Fruit fly (Drosophila melanogaster) whole organism, wandering third instar larva: ENCODE data around the gene ZnT33D.

ENCODE experiments used
- Abd-B ChIP-seq: fragments of >200 bp; optimal IDR thresholded peaks from 2 replicates; lab custom pipeline; 2017; ENCODE audit warnings: missing biosample characterization, missing genetic modification characterization
- CG32264 ChIP-seq: fragments of 200-800 bp; sonication (Bioruptor generic); optimal IDR thresholded peaks from 2 replicates; lab custom pipeline; 2016; ENCODE audit warnings: missing biosample characterization, missing genetic modification characterization
- CrebA ChIP-seq: fragments of 200-800 bp; sonication (Bioruptor generic); optimal IDR thresholded peaks from 2 replicates; lab custom pipeline; 2016; ENCODE audit warnings: missing biosample characterization, mild to moderate bottlenecking, missing genetic modification characterization, borderline replicate concordance
- Dfd ChIP-seq: fragments of >200 bp; optimal IDR thresholded peaks from 2 replicates; lab custom pipeline; 2017; ENCODE audit warnings: missing biosample characterization, missing genetic modification characterization
- Dif ChIP-seq: fragments of 200-275, 200-300 bp; sonication (Bioruptor generic); optimal IDR thresholded peaks from 2 replicates; lab custom pipeline; 2018; ENCODE audit warnings: missing biosample characterization, missing genetic modification characterization; ENCODE audit not compliant: partially characterized antibody
- GATAd ChIP-seq: sonication (Bioruptor generic); optimal IDR thresholded peaks from 2 replicates; lab custom pipeline; 2016; ENCODE audit warnings: missing biosample characterization, missing genetic modification characterization
- HLH106 ChIP-seq: fragments of 200-800 bp; optimal IDR thresholded peaks from 3 replicates; lab custom pipeline; 2019; ENCODE audit warnings: missing biosample characterization, mild to moderate bottlenecking, missing genetic modification characterization, moderate library complexity
- Hnf4 ChIP-seq: fragments of 200-800 bp; sonication (Bioruptor generic); optimal IDR thresholded peaks from 2 replicates; lab custom pipeline; 2016; ENCODE audit warnings: missing biosample characterization, mild to moderate bottlenecking, missing genetic modification characterization
- Myc ChIP-seq: fragments of >200 bp; optimal IDR thresholded peaks from 2 replicates; lab custom pipeline; 2017
- N ChIP-seq: fragments of >200 bp; optimal IDR thresholded peaks from 2 replicates; lab custom pipeline; 2018; ENCODE audit warnings: missing biosample characterization, missing external identifiers, missing genetic modification characterization
- OdsH ChIP-seq: fragments of 200-800 bp; sonication (Bioruptor generic); optimal IDR thresholded peaks from 2 replicates; lab custom pipeline; 2016; ENCODE audit warnings: missing biosample characterization, mild to moderate bottlenecking, missing genetic modification characterization
- Rel ChIP-seq, 2 experiments: fragments of 200-800 bp; sonication (Bioruptor generic) in 1 of 2; optimal IDR thresholded peaks; 2 replicates in 1 of 2; 3 replicates in 1 of 2; lab custom pipeline; 2016 to 2019; ENCODE audit warnings: mild to moderate bottlenecking in 2 of 2, missing biosample characterization in 2 of 2, missing genetic modification characterization in 2 of 2, moderate library complexity in 1 of 2
- Sp1 ChIP-seq: fragments of 200-800 bp; sonication (Bioruptor generic); optimal IDR thresholded peaks from 3 replicates; lab custom pipeline; 2019; ENCODE audit warnings: missing biosample characterization, mild to moderate bottlenecking, missing genetic modification characterization, moderate library complexity
- Vsx2 ChIP-seq: fragments of 200-300, 225-300 bp; sonication (Bioruptor generic); optimal IDR thresholded peaks from 2 replicates; lab custom pipeline; 2018; ENCODE audit warnings: missing biosample characterization, missing genetic modification characterization; ENCODE audit not compliant: partially characterized antibody
- br ChIP-seq: fragments of 200-800 bp; sonication (Bioruptor generic); optimal IDR thresholded peaks from 2 replicates; lab custom pipeline; 2016; ENCODE audit warnings: missing biosample characterization, missing genetic modification characterization
- brk ChIP-seq: fragments of 200-800 bp; sonication (Bioruptor generic); optimal IDR thresholded peaks from 2 replicates; lab custom pipeline; 2016; ENCODE audit warnings: missing biosample characterization, mild to moderate bottlenecking, missing genetic modification characterization
- dmrt93B ChIP-seq: fragments of 200-800 bp; sonication (Bioruptor generic); optimal IDR thresholded peaks from 2 replicates; lab custom pipeline; 2018; ENCODE audit warnings: missing biosample characterization, mild to moderate bottlenecking, missing genetic modification characterization
- dsf ChIP-seq: sonication (Bioruptor generic); optimal IDR thresholded peaks from 2 replicates; lab custom pipeline; 2016; ENCODE audit warnings: missing biosample characterization, missing genetic modification characterization, borderline replicate concordance
- ey ChIP-seq: fragments of 200-800 bp; sonication (Bioruptor generic); optimal IDR thresholded peaks from 2 replicates; lab custom pipeline; 2016; ENCODE audit warnings: missing biosample characterization, missing genetic modification characterization
- fru ChIP-seq: fragments of 200-800 bp; sonication (Bioruptor generic); optimal IDR thresholded peaks from 3 replicates; lab custom pipeline; 2016; ENCODE audit warnings: missing biosample characterization, mild to moderate bottlenecking, missing genetic modification characterization
- jim ChIP-seq: fragments of 175-275, 200-325 bp; sonication (Bioruptor generic); optimal IDR thresholded peaks from 2 replicates; lab custom pipeline; 2016; ENCODE audit warnings: missing biosample characterization, mild to moderate bottlenecking, missing genetic modification characterization
- lola ChIP-seq: fragments of >200 bp; optimal IDR thresholded peaks from 2 replicates; lab custom pipeline; 2017; ENCODE audit warnings: missing biosample characterization, missing genetic modification characterization
- pan ChIP-seq: fragments of >200 bp; optimal IDR thresholded peaks from 2 replicates; lab custom pipeline; 2017
- psq ChIP-seq: fragments of 200-800 bp; sonication (Bioruptor generic); optimal IDR thresholded peaks from 3 replicates; lab custom pipeline; 2017; ENCODE audit warnings: missing biosample characterization, mild to moderate bottlenecking, missing genetic modification characterization, moderate library complexity
- rgr ChIP-seq: fragments of 200-800 bp; sonication (Bioruptor generic); optimal IDR thresholded peaks from 3 replicates; lab custom pipeline; 2016; ENCODE audit warnings: missing biosample characterization, mild to moderate bottlenecking, missing genetic modification characterization
- sage ChIP-seq: fragments of 200-800 bp; sonication (Bioruptor generic); optimal IDR thresholded peaks from 2 replicates; lab custom pipeline; 2016; ENCODE audit warnings: missing biosample characterization, mild to moderate bottlenecking, missing genetic modification characterization
- woc ChIP-seq: sonication (Bioruptor generic); optimal IDR thresholded peaks from 2 replicates; lab custom pipeline; 2016; ENCODE audit warnings: missing biosample characterization, mild to moderate bottlenecking, missing genetic modification characterization

ZnT33D gene

dm6 chr2L:12194858-12195257, 30.8 kb downstream of the ZnT33D start:
- no peak for TF ChIP-seq Myc (lab: Kevin White, UChicago)
- no peak for TF ChIP-seq woc (GFP tag; lab: Kevin White, UChicago)
- no peak for TF ChIP-seq CG32264 (GFP tag; lab: Kevin White, UChicago)
- no peak for TF ChIP-seq OdsH (GFP tag; lab: Kevin White, UChicago)
- TF ChIP-seq dmrt93B: no peak
- TF ChIP-seq Vsx2: no peak
- TF ChIP-seq br: no peak
- no peak for TF ChIP-seq lola (GFP tag; lab: Kevin White, UChicago)
- TF ChIP-seq Dif (GFP tag; lab: Kevin White, UChicago): no peak
- TF ChIP-seq Dfd (GFP tag; lab: Kevin White, UChicago): no peak
- no peak for TF ChIP-seq Abd-B
- TF ChIP-seq N: no peak
- TF ChIP-seq Hnf4 (GFP tag; lab: Kevin White, UChicago): no peak

DNA sequence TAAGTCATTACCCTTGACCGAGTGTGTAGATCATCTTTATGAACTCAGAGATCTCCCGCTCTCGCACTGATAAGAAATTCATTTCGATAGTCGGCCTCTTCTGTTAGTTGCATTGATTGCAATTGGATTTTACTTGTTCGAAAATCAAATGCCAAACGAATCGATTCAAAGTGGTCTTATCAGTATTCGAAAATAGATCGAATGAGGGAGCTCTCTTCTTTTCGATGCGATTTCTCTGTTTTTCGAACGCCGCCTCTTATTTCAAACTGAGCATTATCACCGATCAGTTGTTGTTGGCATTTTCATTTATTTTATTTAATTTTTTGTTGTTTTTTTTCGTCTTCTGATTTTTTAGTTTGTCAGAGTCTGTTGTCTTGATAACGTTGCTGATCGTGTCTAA, 36.9 kb downstream of the ZnT33D start:
- no peak for TF ChIP-seq brk
- no peak for TF ChIP-seq Myc (lab: Kevin White, UChicago)
- TF ChIP-seq dsf (GFP tag; lab: Kevin White, UChicago): no peak
- TF ChIP-seq Hnf4 (GFP tag; lab: Kevin White, UChicago): no peak
- TF ChIP-seq GATAd (GFP tag; lab: Kevin White, UChicago): no peak
- no peak for TF ChIP-seq Sp1 (GFP tag; lab: Kevin White, UChicago)
- TF ChIP-seq CG32264 (GFP tag; lab: Kevin White, UChicago): no peak
- TF ChIP-seq dmrt93B: no peak
- TF ChIP-seq HLH106 (tag; lab: Kevin White, UChicago): no peak
- TF ChIP-seq lola (GFP tag; lab: Kevin White, UChicago): no peak
- TF ChIP-seq rgr (GFP tag; lab: Kevin White, UChicago): no peak

dm6 chr2L:12207549-12207948, 43.5 kb downstream of the ZnT33D start, which contains the start of gene CG31759:
TSS of gene CG31759 (plus strand) at chr2L:12207709.
- no peak for TF ChIP-seq HLH106 (tag; lab: Kevin White, UChicago)
- no peak for TF ChIP-seq br
- no peak for TF ChIP-seq dsf (GFP tag; lab: Kevin White, UChicago)
- TF ChIP-seq brk: no peak
- TF ChIP-seq woc (GFP tag; lab: Kevin White, UChicago): no peak
- no peak for TF ChIP-seq psq
- TF ChIP-seq jim (GFP tag; lab: Kevin White, UChicago): no peak
- no peak for TF ChIP-seq CrebA (GFP tag; lab: Kevin White, UChicago)
- no peak for TF ChIP-seq fru
- no peak for TF ChIP-seq pan
- TF ChIP-seq Rel (GFP tag; optimal IDR thresholded peaks at IDR 0.05; lab: Kevin White, UChicago): no peak
- TF ChIP-seq Rel (tag; optimal IDR thresholded peaks at IDR 0.05; lab: Kevin White, UChicago): no peak
- no peak for TF ChIP-seq lola (GFP tag; lab: Kevin White, UChicago)
- TF ChIP-seq Sp1 (GFP tag; lab: Kevin White, UChicago): no peak
- TF ChIP-seq Abd-B: no peak
- TF ChIP-seq Dfd (GFP tag; lab: Kevin White, UChicago): no peak
- TF ChIP-seq sage (GFP tag; lab: Kevin White, UChicago): no peak
- no peak for TF ChIP-seq ey (GFP tag; lab: Kevin White, UChicago)
